Worm (Caenorhabditis elegans): ENCODE measurements around the gene F38B7.11.

- TF ChIP-seq ama-1 (optimal IDR thresholded peaks at IDR 0.05): no peak
- no peak for TF ChIP-seq ama-1 (GFP tag; optimal IDR thresholded peaks at IDR 0.05)
- no peak for TF ChIP-seq ets-4 (GFP tag; optimal IDR thresholded peaks at IDR 0.05)
- TF ChIP-seq D2030.7 (GFP tag; IDR thresholded peaks at IDR 0.05): peak; percentile 77
- no peak for TF ChIP-seq bed-1 (GFP tag; IDR thresholded peaks at IDR 0.05)
- no peak for TF ChIP-seq ztf-6 (GFP tag; IDR thresholded peaks at IDR 0.05)
- TF ChIP-seq nfya-1 (tag; optimal IDR thresholded peaks at IDR 0.05; ENCODE audit: borderline replicate concordance, insufficient read depth): no peak
- no peak for TF ChIP-seq unc-62 (GFP tag; optimal IDR thresholded peaks at IDR 0.05)
- TF ChIP-seq hmg-20 (GFP tag; IDR thresholded peaks at IDR 0.05): peak; percentile 43; the same call in 1 of the 2 replicates
- TF ChIP-seq ZK185.1 (tag; optimal IDR thresholded peaks at IDR 0.05; ENCODE audit: poor library complexity, severe bottlenecking): no peak
- TF ChIP-seq hmg-1.2 (GFP tag; IDR thresholded peaks at IDR 0.05): peak; percentile 81
- no peak for TF ChIP-seq cebp-2 (GFP tag; IDR thresholded peaks at IDR 0.05)
- TF ChIP-seq B0336.3 (GFP tag; IDR thresholded peaks at IDR 0.05): no peak
Measured at ce11 chrV:11585122-11585521, 38.2 kb downstream of the F38B7.11 start.

Data from whole organism, young adult.